Fruit fly (Drosophila melanogaster): ENCODE results near the gene Gbeta5.

The Gbeta5 gene

DNA sequence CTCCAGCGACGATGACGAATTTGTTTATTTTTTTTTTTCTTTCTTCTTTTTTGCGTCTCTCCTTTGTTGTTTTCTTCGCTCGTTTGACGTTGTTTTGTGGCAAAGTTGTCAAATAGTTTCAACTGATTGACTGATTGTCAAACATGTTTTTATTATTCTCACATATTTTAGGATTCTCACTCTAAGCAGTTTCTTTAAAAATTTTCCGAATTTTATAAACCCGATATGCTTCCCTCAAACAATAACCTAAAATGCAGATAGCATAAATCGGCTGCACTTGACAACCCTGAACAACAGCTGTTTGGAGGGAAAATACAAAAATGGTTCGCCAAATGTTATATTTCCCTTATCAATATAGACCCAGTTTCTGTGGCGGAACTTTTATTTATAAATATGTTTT is 8.5 kb downstream of the Gbeta5 start, which contains the start of gene CG17982 (continued):
- TF ChIP-seq HLHmδ (GFP tag; optimal IDR thresholded peaks at IDR 0.05) (no peak), Fer2 (tag; optimal IDR thresholded peaks at IDR 0.05) (peak; percentile 80), mld (GFP tag; IDR thresholded peaks at IDR 0.05; ENCODE audit: partially characterized antibody) (no peak), CG1832 (GFP tag; optimal IDR thresholded peaks at IDR 0.05) (no peak), schlank (tag; optimal IDR thresholded peaks at IDR 0.05) (peak; percentile 61), GATAe (GFP tag; conservative IDR thresholded peaks at IDR 0.05) (no peak), CG13123 (GFP tag; optimal IDR thresholded peaks at IDR 0.05) (peak; percentile 77), slou (GFP tag; optimal IDR thresholded peaks at IDR 0.05) (peak; percentile 43), CG6854 (GFP tag; optimal IDR thresholded peaks at IDR 0.05) (peak; percentile 43), CG6654 (GFP tag; optimal IDR thresholded peaks at IDR 0.05) (peak; percentile 45), Nf-YC (tag; optimal IDR thresholded peaks at IDR 0.05) (peak; percentile 81), abd-A (tag; optimal IDR thresholded peaks at IDR 0.05) (no peak), MBD-R2 (GFP tag; IDR thresholded peaks at IDR 0.05) (peak; percentile 80), CG7987 (GFP tag; optimal IDR thresholded peaks at IDR 0.05) (peak; percentile 70), Six4 (GFP tag; optimal IDR thresholded peaks at IDR 0.05) (peak; percentile 82), CG15601 (tag; optimal IDR thresholded peaks at IDR 0.05) (peak; percentile 82), lola (GFP tag; optimal IDR thresholded peaks at IDR 0.05) (peak in 1 of 3 experiments; percentile 77), HmgD (GFP tag; optimal IDR thresholded peaks at IDR 0.05) (no peak), Hmr (GFP tag; optimal IDR thresholded peaks at IDR 0.05) (no peak), ac (GFP tag; optimal IDR thresholded peaks at IDR 0.05) (peak; percentile 5), CG31441 (GFP tag; IDR thresholded peaks at IDR 0.05) (peak; percentile 80), gsb (GFP tag; IDR thresholded peaks at IDR 0.05) (peak; percentile 55), Ets97D (GFP tag; optimal IDR thresholded peaks at IDR 0.05) (peak; percentile 81), bbx (GFP tag; IDR thresholded peaks at IDR 0.05; ENCODE audit: partially characterized antibody) (peak; percentile 10; the same call in 1 of the 2 replicates), CTCF (GFP tag; optimal IDR thresholded peaks at IDR 0.05) (peak; percentile 17), CG4617 (GFP tag; optimal IDR thresholded peaks at IDR 0.05; ENCODE audit: borderline replicate concordance) (peak; percentile 61), Sry-δ (GFP tag; optimal IDR thresholded peaks at IDR 0.05) (peak; percentile 48), CG9609 (GFP tag; optimal IDR thresholded peaks at IDR 0.05) (peak; percentile 76), gcm2 (GFP tag; optimal IDR thresholded peaks at IDR 0.05) (no peak), Lim3 (GFP tag; IDR thresholded peaks at IDR 0.05) (no peak), Neu2 (GFP tag; optimal IDR thresholded peaks at IDR 0.05; ENCODE audit: borderline replicate concordance) (no peak), CG8359 (GFP tag; optimal IDR thresholded peaks at IDR 0.05; ENCODE audit: borderline replicate concordance) (peak; percentile 4), CG3281 (GFP tag; optimal IDR thresholded peaks at IDR 0.05) (peak; percentile 82), Hr39 (optimal IDR thresholded peaks at IDR 0.05) (no peak), CG12744 (GFP tag; optimal IDR thresholded peaks at IDR 0.05) (peak; percentile 79), HLH3B (GFP tag; IDR thresholded peaks at IDR 0.05) (peak; percentile 78), CG10959 (GFP tag; IDR thresholded peaks at IDR 0.05) (peak; percentile 81), oc (tag; optimal IDR thresholded peaks at IDR 0.05) (no peak), sens-2 (GFP tag; IDR thresholded peaks at IDR 0.05) (no peak), CG3995 (GFP tag; optimal IDR thresholded peaks at IDR 0.05) (peak; percentile 50), gsb-n (tag; optimal IDR thresholded peaks at IDR 0.05) (peak; percentile 75), CG34376 (GFP tag; optimal IDR thresholded peaks at IDR 0.05) (peak; percentile 79), sob (GFP tag; IDR thresholded peaks at IDR 0.05) (peak; percentile 86), wek (GFP tag; optimal IDR thresholded peaks at IDR 0.05) (peak; percentile 35), hbn (GFP tag; IDR thresholded peaks at IDR 0.05; ENCODE audit: partially characterized antibody) (peak; percentile 16; the same call in 1 of the 2 replicates), prd (optimal IDR thresholded peaks at IDR 0.05) (no peak), prd (GFP tag; IDR thresholded peaks at IDR 0.05) (peak; percentile 81), Nf-YB (GFP tag; optimal IDR thresholded peaks at IDR 0.05) (peak; percentile 45), B-H2 (GFP tag; optimal IDR thresholded peaks at IDR 0.05) (peak; percentile 91), CG8944 (GFP tag; optimal IDR thresholded peaks at IDR 0.05) (peak; percentile 77), Awh (GFP tag; IDR thresholded peaks at IDR 0.05) (peak; percentile 53; the same call in 1 of the 2 replicates)

Data from whole organism, embryonic.